Worm (Caenorhabditis elegans): Measurements from ENCODE around the gene unc-62.

unc-62 gene

DNA sequence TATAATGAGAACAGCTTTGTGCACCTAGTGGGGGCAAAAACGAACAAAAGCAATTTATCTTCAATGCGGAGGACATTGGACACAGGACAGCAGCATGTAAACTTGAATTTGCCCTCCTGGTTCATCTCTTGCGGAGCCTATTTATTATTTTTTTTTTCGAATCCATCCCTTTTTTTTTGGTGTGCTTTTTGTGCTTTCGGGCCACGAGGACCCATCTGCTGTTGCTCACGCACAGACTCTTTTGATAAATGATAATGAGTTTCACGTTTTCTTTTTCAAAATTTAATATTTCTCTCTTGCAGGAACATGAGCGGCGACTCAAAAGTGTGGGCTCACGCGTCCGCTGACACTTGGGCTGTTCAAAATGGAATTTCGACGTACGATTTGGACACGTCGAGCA is at the start of gene unc-62:
Gene unc-62 (plus strand): TSS at position 301 of the 400 bp plus-strand sequence.
- TF ChIP-seq dpl-1 (GFP tag; optimal IDR thresholded peaks at IDR 0.05): no peak
- peak; percentile 13 for TF ChIP-seq rnt-1 (tag; optimal IDR thresholded peaks at IDR 0.05)
- TF ChIP-seq unc-86 (tag; optimal IDR thresholded peaks at IDR 0.05): no peak
- TF ChIP-seq dsc-1 (tag; optimal IDR thresholded peaks at IDR 0.05): peak; percentile 41

DNA sequence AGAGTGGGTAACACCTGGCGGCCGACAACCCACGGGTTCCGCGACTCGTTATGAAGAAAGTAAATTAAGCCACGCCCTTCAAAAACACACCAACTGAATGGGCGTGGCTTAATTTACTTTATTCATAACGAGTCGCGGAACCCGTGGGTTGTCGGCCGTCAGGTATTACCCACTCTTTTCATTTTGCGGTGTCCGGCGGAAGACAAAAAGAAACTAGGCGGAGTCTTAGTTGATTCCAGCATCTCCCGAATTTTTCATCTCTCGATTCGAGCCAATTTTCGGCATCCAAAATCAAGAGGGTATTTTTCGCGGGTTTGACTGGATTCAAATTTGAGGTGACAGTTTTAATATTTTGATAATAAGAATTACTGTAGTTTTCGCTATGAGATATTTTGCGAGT is 49.6 kb upstream of the unc-62 start:
- no peak for TF ChIP-seq nhr-12 (tag; optimal IDR thresholded peaks at IDR 0.05)
- TF ChIP-seq fkh-4 (tag; optimal IDR thresholded peaks at IDR 0.05; ENCODE audit: borderline replicate concordance): no peak
- TF ChIP-seq sox-4 (tag; optimal IDR thresholded peaks at IDR 0.05): no peak
- TF ChIP-seq C04F5.9 (tag; optimal IDR thresholded peaks at IDR 0.05): no peak
- TF ChIP-seq zag-1 (tag; optimal IDR thresholded peaks at IDR 0.05): no peak
- no peak for TF ChIP-seq efl-1 (optimal IDR thresholded peaks at IDR 0.05)
- no peak for TF ChIP-seq efl-1 (GFP tag; optimal IDR thresholded peaks at IDR 0.05 in 1 of 2)
- TF ChIP-seq fos-1 (tag; optimal IDR thresholded peaks at IDR 0.05): no peak
- TF ChIP-seq skn-1 (tag; optimal IDR thresholded peaks at IDR 0.05): no peak
- TF ChIP-seq egl-13 (tag; optimal IDR thresholded peaks at IDR 0.05): no peak

DNA sequence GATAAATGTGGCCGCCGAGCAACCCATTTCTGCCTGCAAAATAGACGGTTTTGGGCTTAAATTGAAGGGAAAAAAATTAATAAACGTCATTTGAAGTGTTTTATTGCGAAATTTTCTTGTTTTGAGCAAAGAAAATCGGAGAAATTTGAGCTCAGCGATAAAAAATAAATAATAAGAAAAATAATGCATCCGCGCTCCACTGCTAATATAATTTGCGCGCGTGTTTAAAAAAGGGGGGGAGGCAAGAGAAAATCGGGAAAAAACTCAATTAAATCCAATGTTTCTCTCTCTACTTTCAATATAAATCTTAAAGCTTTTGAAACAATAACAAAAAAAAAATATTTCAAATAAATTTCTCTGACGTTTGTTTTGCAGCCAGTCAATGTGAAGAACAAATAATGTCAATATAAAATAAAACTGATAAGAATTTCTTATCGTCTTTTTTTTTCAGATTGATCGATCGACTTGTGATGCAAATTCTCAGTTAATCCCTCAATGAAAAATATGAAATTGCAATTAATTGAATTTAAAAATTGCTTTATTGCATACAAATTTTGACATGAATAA is 46.7 kb upstream of the unc-62 start, which contains the start of gene rft-2:
Gene rft-2 (minus strand): TSS at position 41 of the 567 bp plus-strand sequence.
- TF ChIP-seq grh-1 (GFP tag; IDR thresholded peaks at IDR 0.05) (0 out of 2 replicates have a peak, but pooled peaks have one; percentile 18), pag-3 (tag; optimal IDR thresholded peaks at IDR 0.05; ENCODE audit: borderline replicate concordance, insufficient read depth) (no peak), alr-1 (tag; optimal IDR thresholded peaks at IDR 0.05; ENCODE audit: borderline replicate concordance) (no peak), sup-37 (GFP tag; optimal IDR thresholded peaks at IDR 0.05) (no peak), lin-13 (GFP tag; optimal IDR thresholded peaks at IDR 0.05) (peak; percentile 27), hlh-4 (tag; optimal IDR thresholded peaks at IDR 0.05) (no peak), unc-130 (tag; optimal IDR thresholded peaks at IDR 0.05) (no peak), unc-30 (tag; optimal IDR thresholded peaks at IDR 0.05) (no peak), mdl-1 (tag; optimal IDR thresholded peaks at IDR 0.05) (peak in 1 of 2 experiments; percentile 22), egl-13 (tag; optimal IDR thresholded peaks at IDR 0.05) (peak; percentile 24), nhr-76 (tag; optimal IDR thresholded peaks at IDR 0.05) (no peak), lsy-2 (tag; optimal IDR thresholded peaks at IDR 0.05) (peak; percentile 71 to 80), fkh-10 (GFP tag; optimal IDR thresholded peaks at IDR 0.05) (peak; percentile 25), nhr-47 (tag; optimal IDR thresholded peaks at IDR 0.05) (peak; percentile 81), xbp-1 (tag; optimal IDR thresholded peaks at IDR 0.05) (peak; percentile 58), nhr-20 (tag; optimal IDR thresholded peaks at IDR 0.05) (peak; percentile 59), ztf-11 (tag; optimal IDR thresholded peaks at IDR 0.05) (no peak), nhr-237 (tag; optimal IDR thresholded peaks at IDR 0.05) (no peak), nhr-84 (tag; optimal IDR thresholded peaks at IDR 0.05) (no peak), fkh-8 (tag; optimal IDR thresholded peaks at IDR 0.05) (peak; percentile 53), rnt-1 (tag; optimal IDR thresholded peaks at IDR 0.05) (peak; percentile 53), snu-23 (GFP tag; optimal IDR thresholded peaks at IDR 0.05) (peak; percentile 69), ceh-90 (tag; optimal IDR thresholded peaks at IDR 0.05) (no peak), nhr-90 (tag; optimal IDR thresholded peaks at IDR 0.05; ENCODE audit: poor library complexity) (peak; percentile 58), pax-3 (tag; optimal IDR thresholded peaks at IDR 0.05) (no peak), C04F5.9 (tag; optimal IDR thresholded peaks at IDR 0.05) (peak; percentile 23), ets-5 (GFP tag; IDR thresholded peaks at IDR 0.05) (no peak), mep-1 (tag; optimal IDR thresholded peaks at IDR 0.05) (peak; percentile 62), F16B12.6 (tag; optimal IDR thresholded peaks at IDR 0.05) (peak; percentile 36), nhr-11 (tag; optimal IDR thresholded peaks at IDR 0.05) (peak; percentile 14), aha-1 (tag; optimal IDR thresholded peaks at IDR 0.05) (no peak), ama-1 (optimal IDR thresholded peaks at IDR 0.05) (no peak), elt-3 (tag; optimal IDR thresholded peaks at IDR 0.05) (peak in 1 of 6 experiments; percentile 11), nhr-85 (tag) (peak; percentile 80), lir-3 (tag; optimal IDR thresholded peaks at IDR 0.05; ENCODE audit: poor library complexity) (no peak), efl-3 (GFP tag; optimal IDR thresholded peaks at IDR 0.05) (no peak), nhr-12 (tag; optimal IDR thresholded peaks at IDR 0.05) (no peak), lin-14 (GFP tag; optimal IDR thresholded peaks at IDR 0.05) (peak; percentile 61), elt-2 (tag; optimal IDR thresholded peaks at IDR 0.05) (peak; percentile 56)
